Worm (Caenorhabditis elegans) whole organism, L2 larva: Measurements from ENCODE around the gene nhr-213.

ENCODE experiments used
- ceh-16 ChIP-seq: fragments of 150-350 bp; optimal IDR thresholded peaks from 2 replicates; lab custom pipeline; 2014; ENCODE audit warnings: missing biosample characterization, missing genetic modification characterization
- egl-27 ChIP-seq: sonication (generic microtip); optimal IDR thresholded peaks from 3 replicates; lab custom pipeline; 2017; ENCODE audit warnings: missing biosample characterization, missing genetic modification reagents, missing genetic modification characterization
- lin-39 ChIP-seq: fragments of 150-350 bp; optimal IDR thresholded peaks from 2 replicates; lab custom pipeline; 2014; ENCODE audit warnings: missing biosample characterization, missing genetic modification reagents, missing genetic modification characterization
- nhr-77 ChIP-seq: fragments of 150-350 bp; optimal IDR thresholded peaks from 2 replicates; lab custom pipeline; 2014; ENCODE audit warnings: missing biosample characterization, missing genetic modification characterization
- unc-62 ChIP-seq: fragments of 150-350 bp; optimal IDR thresholded peaks from 2 replicates; lab custom pipeline; 2014; ENCODE audit warnings: missing biosample characterization, missing genetic modification reagents, missing genetic modification characterization
- zag-1 ChIP-seq: fragments of 150-350 bp; optimal IDR thresholded peaks from 2 replicates; lab custom pipeline; 2014; ENCODE audit warnings: missing biosample characterization, missing genetic modification characterization

- no peak for TF ChIP-seq nhr-77 (tag; lab: Kevin White, UChicago)
- TF ChIP-seq ceh-16 (tag; lab: Kevin White, UChicago): no peak
- no peak for TF ChIP-seq egl-27 (tag; lab: Kevin White, UChicago)
- no peak for TF ChIP-seq unc-62 (GFP tag; lab: Kevin White, UChicago)
- TF ChIP-seq zag-1 (tag; lab: Kevin White, UChicago): no peak
- no peak for TF ChIP-seq lin-39 (tag; lab: Kevin White, UChicago)
Observed at ce11 chrV:15897696-15898095, 1.1 kb upstream of the nhr-213 start, which contains the start of gene str-60.
